Fruit fly (Drosophila melanogaster) whole organism, embryonic: ENCODE results near the gene Syx4.

ENCODE experiments used
- CG10267 ChIP-seq: fragments of 200-800 bp; sonication (Bioruptor generic); optimal IDR thresholded peaks from 2 replicates; lab custom pipeline; 2018; ENCODE audit warnings: missing biosample characterization, mild to moderate bottlenecking, missing genetic modification characterization, moderate library complexity
- CG8478 ChIP-seq: fragments of >200 bp; optimal IDR thresholded peaks from 2 replicates; lab custom pipeline; 2018
- Drgx ChIP-seq: fragments of 200-800 bp; sonication (Bioruptor generic); IDR thresholded peaks from 2 replicates; pipeline ENCODE4 v1.3.6; 2022; ENCODE audit warnings: missing biosample characterization, missing genetic modification characterization
- Oli ChIP-seq: fragments of 200-800 bp; sonication (Bioruptor generic); optimal IDR thresholded peaks from 2 replicates; lab custom pipeline; 2018; ENCODE audit warnings: missing biosample characterization, mild to moderate bottlenecking, missing genetic modification characterization, moderate library complexity
- cg ChIP-seq: fragments of 200-800 bp; sonication (Bioruptor generic); optimal IDR thresholded peaks from 3 replicates; lab custom pipeline; 2019; ENCODE audit warnings: missing biosample characterization, mild to moderate bottlenecking, missing genetic modification characterization, moderate library complexity
- gsb-n ChIP-seq: fragments of 200-800 bp; sonication (Bioruptor generic); optimal IDR thresholded peaks from 3 replicates; lab custom pipeline; 2018; ENCODE audit warnings: missing biosample characterization, mild to moderate bottlenecking, missing genetic modification characterization

DNA sequence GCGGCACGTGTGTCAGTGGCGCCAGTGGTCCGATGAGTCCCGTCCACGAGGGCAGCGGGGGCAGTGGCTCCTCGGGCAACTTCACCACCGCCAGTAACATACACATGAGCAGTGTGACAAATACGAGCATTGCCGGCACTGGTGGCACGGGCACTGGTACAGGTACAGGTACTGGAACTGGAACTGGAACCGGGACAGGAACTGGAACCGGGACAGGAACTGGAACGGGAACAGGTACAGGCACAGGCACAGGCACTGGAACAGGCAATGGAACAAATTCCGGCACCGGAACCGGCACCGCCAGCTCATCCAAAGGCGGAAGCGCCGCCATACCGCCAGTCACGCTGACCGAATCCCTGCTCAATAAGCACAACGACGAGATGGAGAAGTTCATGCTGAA, 53.5 kb downstream of the Syx4 start:
- TF ChIP-seq Oli (tag; lab: Kevin White, UChicago) (no peak), CG8478 (no peak), gsb-n (tag; lab: Kevin White, UChicago) (no peak), CG10267 (tag; lab: Kevin White, UChicago) (no peak), Drgx (no peak), cg (GFP tag; lab: Kevin White, UChicago) (no peak)
